Worm (Caenorhabditis elegans) whole organism, young adult: ENCODE data around the gene C08H9.18.
"Not testable (repeated sequence)": the region's sequence is repeated elsewhere in the genome, so short reads cannot be mapped to it uniquely, and the experiment has no call there.

Experiments used
- B0019.2 ChIP-seq: fragments of 200-800 bp; sonication (Bioruptor generic); conservative IDR thresholded peaks from 2 replicates; pipeline ENCODE4 v1.3.6; 2022; ENCODE audit warnings: missing genetic modification reagents, missing genetic modification characterization, missing compliant biosample characterization
- F22D6.2 ChIP-seq: sonication (generic microtip); optimal IDR thresholded peaks from 2 replicates; lab custom pipeline; 2016; ENCODE audit warnings: mild to moderate bottlenecking, missing genetic modification characterization, missing compliant biosample characterization
- F23B12.7 ChIP-seq: sonication (generic microtip); optimal IDR thresholded peaks from 2 replicates; lab custom pipeline; 2017; ENCODE audit warnings: missing genetic modification characterization, mild to moderate bottlenecking, missing compliant biosample characterization, antibody characterized with exemption, moderate library complexity; ENCODE audit not compliant: insufficient read depth
- F33H1.4 ChIP-seq: fragments of 200-800 bp; sonication (Bioruptor generic); IDR thresholded peaks from 2 replicates; pipeline ENCODE4 v1.3.6; 2022; ENCODE audit warnings: missing genetic modification reagents, missing genetic modification characterization, missing compliant biosample characterization
- F39B2.1 ChIP-seq: fragments of 200-800 bp; sonication (Bioruptor generic); IDR thresholded peaks from 2 replicates; pipeline ENCODE4 v1.3.6; 2022; ENCODE audit warnings: missing genetic modification reagents, missing genetic modification characterization, missing compliant biosample characterization
- K12H6.12 ChIP-seq: fragments of 200-800 bp; sonication (Bioruptor generic); optimal IDR thresholded peaks from 2 replicates; lab custom pipeline; 2018; ENCODE audit warnings: mild to moderate bottlenecking, missing genetic modification characterization, missing compliant biosample characterization
- Y53F4B.3 ChIP-seq: fragments of 200-800 bp; sonication (Bioruptor generic); IDR thresholded peaks from 2 replicates; pipeline ENCODE4 v1.3.6; 2022; ENCODE audit warnings: missing genetic modification reagents, missing genetic modification characterization, missing compliant biosample characterization
- Y56A3A.18 ChIP-seq: fragments of 200-800 bp; sonication (Bioruptor generic); IDR thresholded peaks from 2 replicates; pipeline ENCODE4 v1.3.6; 2022; ENCODE audit warnings: missing genetic modification reagents, missing genetic modification characterization, missing compliant biosample characterization
- Y67H2A.10 ChIP-seq: fragments of 200-800 bp; sonication (Bioruptor generic); conservative IDR thresholded peaks from 2 replicates; pipeline ENCODE4 v1.3.6; 2022; ENCODE audit warnings: missing genetic modification reagents, missing genetic modification characterization, missing compliant biosample characterization
- ama-1 ChIP-seq, 3 experiments: fragments of 150-350 bp in 1 of 3; sonication (generic microtip) in 2 of 3; optimal IDR thresholded peaks; 2 replicates each; lab custom pipeline; 2014 to 2018; ENCODE audit warnings: missing biosample characterization in 2 of 3, missing genetic modification characterization in 2 of 3, missing genetic modification reagents in 2 of 3
- ceh-58 ChIP-seq: fragments of 200-800 bp; sonication (Bioruptor generic); IDR thresholded peaks from 2 replicates; pipeline ENCODE4 v1.3.6; 2022; ENCODE audit warnings: missing genetic modification characterization, missing compliant biosample characterization
- ceh-79 ChIP-seq: sonication (generic microtip); optimal IDR thresholded peaks from 2 replicates; lab custom pipeline; 2017; ENCODE audit warnings: mild to moderate bottlenecking, missing genetic modification characterization, missing compliant biosample characterization
- ceh-91 ChIP-seq: fragments of 200-800 bp; sonication (Bioruptor generic); IDR thresholded peaks from 2 replicates; pipeline ENCODE4 v1.3.6; 2022; ENCODE audit warnings: missing genetic modification reagents, missing genetic modification characterization, missing compliant biosample characterization
- die-1 ChIP-seq: sonication (generic microtip); optimal IDR thresholded peaks from 2 replicates; lab custom pipeline; 2016; ENCODE audit warnings: missing genotype, mild to moderate bottlenecking, missing genetic modification characterization, missing compliant biosample characterization
- dpl-1 ChIP-seq: fragments of 150-350 bp; optimal IDR thresholded peaks from 2 replicates; lab custom pipeline; 2014; ENCODE audit warnings: missing biosample characterization, missing genetic modification reagents, missing genetic modification characterization
- egl-18 ChIP-seq: fragments of 200-800 bp; sonication (Bioruptor generic); IDR thresholded peaks from 2 replicates; pipeline ENCODE4 v1.3.6; 2022; ENCODE audit warnings: missing genetic modification reagents, missing genetic modification characterization, missing compliant biosample characterization
- ets-4 ChIP-seq: fragments of 200-800 bp; sonication (Bioruptor generic); optimal IDR thresholded peaks from 2 replicates; lab custom pipeline; 2018; ENCODE audit warnings: mild to moderate bottlenecking, missing genetic modification characterization, missing compliant biosample characterization
- him-1 ChIP-seq: sonication (generic microtip); optimal IDR thresholded peaks from 2 replicates; lab custom pipeline; 2016; ENCODE audit warnings: missing genotype, missing genetic modification reagents, missing genetic modification characterization, missing compliant biosample characterization
- hlh-12 ChIP-seq: sonication (generic microtip); optimal IDR thresholded peaks from 2 replicates; lab custom pipeline; 2016; ENCODE audit warnings: missing genetic modification characterization, missing compliant biosample characterization
- hlh-26 ChIP-seq: fragments of 200-800 bp; sonication (Bioruptor generic); conservative IDR thresholded peaks from 2 replicates; pipeline ENCODE4 v1.3.6; 2022; ENCODE audit warnings: missing genetic modification reagents, missing genetic modification characterization, missing compliant biosample characterization
- hmg-20 ChIP-seq: fragments of 200-800 bp; sonication (Bioruptor generic); IDR thresholded peaks from 2 replicates; pipeline ENCODE4 v1.3.6; 2022; ENCODE audit warnings: missing genetic modification reagents, missing genetic modification characterization, missing compliant biosample characterization
- let-526 ChIP-seq: fragments of 200-800 bp; sonication (Bioruptor generic); IDR thresholded peaks from 2 replicates; pipeline ENCODE4 v1.3.6; 2022; ENCODE audit warnings: missing genetic modification reagents, missing genetic modification characterization, missing compliant biosample characterization
- let-607 ChIP-seq, 2 experiments: fragments of 200-800 bp in 1 of 2; sonication (Bioruptor generic) in 1 of 2; sonication (generic microtip) in 1 of 2; optimal IDR thresholded peaks; 2 replicates each; lab custom pipeline; 2016 to 2018; ENCODE audit warnings: mild to moderate bottlenecking in 2 of 2, missing compliant biosample characterization in 2 of 2, missing genetic modification characterization in 2 of 2, moderate library complexity in 2 of 2, missing genotype in 1 of 2
- lin-35 ChIP-seq, 3 experiments: fragments of 150-350 bp in 2 of 3; sonication (generic microtip) in 1 of 3; optimal IDR thresholded peaks; 2 replicates each; lab custom pipeline; 2014 to 2018; ENCODE audit warnings: missing biosample characterization in 3 of 3, missing genetic modification characterization in 3 of 3, missing genetic modification reagents in 3 of 3
- lsl-1 ChIP-seq: fragments of 200-800 bp; sonication (Bioruptor generic); optimal IDR thresholded peaks from 2 replicates; lab custom pipeline; 2018; ENCODE audit warnings: mild to moderate bottlenecking, missing genetic modification characterization, moderate library complexity, missing compliant biosample characterization
- madf-3 ChIP-seq: fragments of 200-800 bp; sonication (Bioruptor generic); IDR thresholded peaks from 2 replicates; pipeline ENCODE4 v1.3.6; 2022; ENCODE audit warnings: missing genetic modification reagents, missing genetic modification characterization, missing compliant biosample characterization
- nfyb-1 ChIP-seq: fragments of 200-800 bp; sonication (Bioruptor generic); IDR thresholded peaks from 2 replicates; pipeline ENCODE4 v1.3.6; 2022; ENCODE audit warnings: missing genetic modification reagents, missing genetic modification characterization, missing compliant biosample characterization
- sea-2 ChIP-seq: fragments of 200-800 bp; sonication (Bioruptor generic); IDR thresholded peaks from 2 replicates; pipeline ENCODE4 v1.3.6; 2022; ENCODE audit warnings: missing genetic modification characterization, missing compliant biosample characterization
- snpc-4 ChIP-seq, 5 experiments: fragments of 150-350 bp in 1 of 5; sonication (generic microtip) in 4 of 5; optimal IDR thresholded peaks; 2 replicates each; lab custom pipeline; 2014 to 2018; ENCODE audit warnings: missing genetic modification characterization in 5 of 5, missing biosample characterization in 3 of 5, antibody characterized with exemption in 2 of 5, mild to moderate bottlenecking in 2 of 5, missing compliant biosample characterization in 2 of 5, missing genotype in 2 of 5, moderate library complexity in 2 of 5, missing genetic modification reagents in 1 of 5
- tbp1 ChIP-seq: fragments of 200-800 bp; sonication (Bioruptor generic); optimal IDR thresholded peaks from 2 replicates; lab custom pipeline; 2018; ENCODE audit warnings: mild to moderate bottlenecking, missing genetic modification characterization, missing compliant biosample characterization
- ztf-18 ChIP-seq: sonication (generic microtip); optimal IDR thresholded peaks from 2 replicates; lab custom pipeline; 2016; ENCODE audit warnings: missing genotype, mild to moderate bottlenecking, missing genetic modification characterization, missing compliant biosample characterization

Gene C08H9.18

ce11 chrII:9868207-9868606, 6.2 kb upstream of the C08H9.18 start:
- TF ChIP-seq madf-3 (GFP tag; lab: Robert Waterston, UW), result no peak
- TF ChIP-seq tbp1, result no peak

- TF ChIP-seq die-1; ztf-18 (tag; lab: Kevin White, UChicago); let-526 (GFP tag; lab: Robert Waterston, UW): not testable (repeated sequence)
Measured at ce11 chrII:9866378-9866777, 4.3 kb upstream of the C08H9.18 start, which contains the start of gene chil-1. chil-1 (minus strand) TSS chrII:9866478.

ce11 chrII:9861394-9861793, 653 bp downstream of the C08H9.18 start, which contains the start of gene chil-3:
chil-3 (minus strand) TSS chrII:9861494.
- TF ChIP-seq ama-1 (optimal IDR thresholded peaks at IDR 0.05; lab: Kevin White, UChicago) (no peak), ama-1 (GFP tag; optimal IDR thresholded peaks at IDR 0.05; lab: Kevin White, UChicago) (no peak), K12H6.12 (tag; lab: Kevin White, UChicago) (no peak), snpc-4 (GFP tag; optimal IDR thresholded peaks at IDR 0.05; lab: Kevin White, UChicago) (no peak), snpc-4 (tag; optimal IDR thresholded peaks at IDR 0.05; lab: Kevin White, UChicago) (no peak), ceh-58 (GFP tag; lab: Robert Waterston, UW) (no peak), F39B2.1 (no peak), nfyb-1 (GFP tag; lab: Robert Waterston, UW) (no peak), F33H1.4 (no peak)

- TF ChIP-seq ama-1 (optimal IDR thresholded peaks at IDR 0.05; lab: Kevin White, UChicago) (no peak), ama-1 (GFP tag; optimal IDR thresholded peaks at IDR 0.05; lab: Kevin White, UChicago) (no peak), ceh-79 (tag; lab: Kevin White, UChicago) (no peak), B0019.2 (no peak)
Measured at ce11 chrII:9859575-9859974, 2.5 kb downstream of the C08H9.18 start, which contains the start of gene chil-5. chil-5 (minus strand) TSS chrII:9859675.

- no peak for TF ChIP-seq ceh-91
- TF ChIP-seq sea-2 (GFP tag; lab: Robert Waterston, UW), result no peak
- TF ChIP-seq ceh-79 (tag; lab: Kevin White, UChicago), result no peak
- no peak for TF ChIP-seq dpl-1 (GFP tag; lab: Kevin White, UChicago)
- no peak for TF ChIP-seq lin-35 (GFP tag; optimal IDR thresholded peaks at IDR 0.05; lab: Kevin White, UChicago)
- TF ChIP-seq ets-4, result no peak
- TF ChIP-seq F22D6.2, result no peak
- TF ChIP-seq hlh-26, result no peak
- no peak for TF ChIP-seq him-1 (tag; lab: Kevin White, UChicago)
- TF ChIP-seq let-607 (tag; optimal IDR thresholded peaks at IDR 0.05; lab: Kevin White, UChicago), result no peak
- TF ChIP-seq Y56A3A.18 (GFP tag; lab: Robert Waterston, UW), result no peak
Measured at ce11 chrII:9857791-9858190, 4.3 kb downstream of the C08H9.18 start, which contains the start of gene chil-6. chil-6 (minus strand) TSS chrII:9857891.

- TF ChIP-seq F23B12.7, result no peak
- TF ChIP-seq egl-18, result no peak
- no peak for TF ChIP-seq Y67H2A.10
- TF ChIP-seq ztf-18 (tag; lab: Kevin White, UChicago), result no peak
- no peak for TF ChIP-seq hlh-12 (tag; lab: Kevin White, UChicago)
- no peak for TF ChIP-seq lsl-1 (GFP tag; lab: Kevin White, UChicago)
- no peak for TF ChIP-seq hmg-20 (GFP tag; lab: Robert Waterston, UW)
- TF ChIP-seq Y53F4B.3, result no peak
- TF ChIP-seq K12H6.12 (tag; lab: Kevin White, UChicago), result no peak
- no peak for TF ChIP-seq nfyb-1 (GFP tag; lab: Robert Waterston, UW)
Measured at ce11 chrII:9855620-9856019, 6.4 kb downstream of the C08H9.18 start, which contains the start of gene chil-4. chil-4 (minus strand) TSS chrII:9855720.
